Worm (Caenorhabditis elegans): ENCODE results near the gene F59A7.14.

F59A7.14 gene

ce11 chrV:2045956-2046355 lies 27.2 kb downstream of the F59A7.14 start, which contains the start of gene Y40B10A.5:
Gene Y40B10A.5, minus strand, starts transcription at chrV:2046056.
- no peak for TF ChIP-seq ama-1 (optimal IDR thresholded peaks at IDR 0.05)
- no peak for TF ChIP-seq aly-1 (tag; optimal IDR thresholded peaks at IDR 0.05)

ce11 chrV:2050136-2050535 lies 31.3 kb downstream of the F59A7.14 start, which contains the start of gene comt-4:
Gene comt-4, minus strand, starts transcription at chrV:2050185.
- TF ChIP-seq ets-7 (tag; optimal IDR thresholded peaks at IDR 0.05) (no peak), F13C5.2 (tag; optimal IDR thresholded peaks at IDR 0.05) (no peak), ama-1 (optimal IDR thresholded peaks at IDR 0.05) (no peak), ceh-36 (tag; optimal IDR thresholded peaks at IDR 0.05) (no peak), scrt-1 (GFP tag; IDR thresholded peaks at IDR 0.05) (no peak), B0310.2 (tag; optimal IDR thresholded peaks at IDR 0.05) (no peak), ceh-13 (GFP tag; optimal IDR thresholded peaks at IDR 0.05) (no peak), tbx-37 (GFP tag; conservative IDR thresholded peaks at IDR 0.05) (no peak), hmbx-1 (tag; optimal IDR thresholded peaks at IDR 0.05) (no peak), flt-1 (GFP tag; IDR thresholded peaks at IDR 0.05) (no peak), aly-1 (tag; optimal IDR thresholded peaks at IDR 0.05) (no peak), tra-4 (tag; optimal IDR thresholded peaks at IDR 0.05) (no peak), hnd-1 (tag; optimal IDR thresholded peaks at IDR 0.05) (no peak), hmg-4 (GFP tag; optimal IDR thresholded peaks at IDR 0.05) (no peak), sea-1 (GFP tag; conservative IDR thresholded peaks at IDR 0.05) (no peak), pes-1 (GFP tag; IDR thresholded peaks at IDR 0.05) (no peak), tbx-11 (GFP tag; IDR thresholded peaks at IDR 0.05) (no peak)

- TF ChIP-seq ama-1 (optimal IDR thresholded peaks at IDR 0.05) (no peak), scrt-1 (GFP tag; IDR thresholded peaks at IDR 0.05) (0 out of 2 replicates have a peak, but pooled peaks have one; percentile 48), tbx-11 (GFP tag; IDR thresholded peaks at IDR 0.05) (no peak)
These were observed 32.0 kb downstream of the F59A7.14 start for ce11 chrV:2050790-2051189.

ce11 chrV:2051507-2051906 lies 32.7 kb downstream of the F59A7.14 start, which contains the start of gene Y40B10A.11:
Gene Y40B10A.11, minus strand, starts transcription at chrV:2051607.
- TF ChIP-seq hmbx-1 (tag; optimal IDR thresholded peaks at IDR 0.05) = no peak
- no peak for TF ChIP-seq B0310.2 (tag; optimal IDR thresholded peaks at IDR 0.05)
- TF ChIP-seq aly-1 (tag; optimal IDR thresholded peaks at IDR 0.05) = no peak
- no peak for TF ChIP-seq tbx-37 (GFP tag; conservative IDR thresholded peaks at IDR 0.05)
- no peak for TF ChIP-seq ceh-36 (tag; optimal IDR thresholded peaks at IDR 0.05)
- no peak for TF ChIP-seq ama-1 (optimal IDR thresholded peaks at IDR 0.05)
- no peak for TF ChIP-seq hnd-1 (tag; optimal IDR thresholded peaks at IDR 0.05)
- TF ChIP-seq sea-1 (GFP tag; conservative IDR thresholded peaks at IDR 0.05) = no peak

- no peak for TF ChIP-seq ceh-36 (tag; optimal IDR thresholded peaks at IDR 0.05)
These were observed 34.7 kb downstream of the F59A7.14 start, which contains the start of gene comt-5 for ce11 chrV:2053509-2053908. Gene comt-5, minus strand, starts transcription at chrV:2053609.

ce11 chrV:2054254-2054653 lies 35.5 kb downstream of the F59A7.14 start:
- TF ChIP-seq hmbx-1 (tag; optimal IDR thresholded peaks at IDR 0.05) (no peak), hnd-1 (tag; optimal IDR thresholded peaks at IDR 0.05) (no peak), scrt-1 (GFP tag; IDR thresholded peaks at IDR 0.05) (no peak), hmg-4 (GFP tag; optimal IDR thresholded peaks at IDR 0.05) (no peak), flt-1 (GFP tag; IDR thresholded peaks at IDR 0.05) (no peak), tbx-37 (GFP tag; conservative IDR thresholded peaks at IDR 0.05) (no peak), sea-1 (GFP tag; conservative IDR thresholded peaks at IDR 0.05) (no peak), tra-4 (tag; optimal IDR thresholded peaks at IDR 0.05) (no peak), tbx-11 (GFP tag; IDR thresholded peaks at IDR 0.05) (no peak), pes-1 (GFP tag; IDR thresholded peaks at IDR 0.05) (no peak), ceh-36 (tag; optimal IDR thresholded peaks at IDR 0.05) (no peak), ets-7 (tag; optimal IDR thresholded peaks at IDR 0.05) (no peak), aly-1 (tag; optimal IDR thresholded peaks at IDR 0.05) (no peak), F13C5.2 (tag; optimal IDR thresholded peaks at IDR 0.05) (no peak), ama-1 (optimal IDR thresholded peaks at IDR 0.05) (no peak), ceh-13 (GFP tag; optimal IDR thresholded peaks at IDR 0.05) (no peak), B0310.2 (tag; optimal IDR thresholded peaks at IDR 0.05) (no peak)

- no peak for TF ChIP-seq aly-1 (tag; optimal IDR thresholded peaks at IDR 0.05)
- no peak for TF ChIP-seq scrt-1 (GFP tag; IDR thresholded peaks at IDR 0.05)
- no peak for TF ChIP-seq tbx-37 (GFP tag; conservative IDR thresholded peaks at IDR 0.05)
- no peak for TF ChIP-seq ceh-36 (tag; optimal IDR thresholded peaks at IDR 0.05)
- no peak for TF ChIP-seq sea-1 (GFP tag; conservative IDR thresholded peaks at IDR 0.05)
- no peak for TF ChIP-seq pes-1 (GFP tag; IDR thresholded peaks at IDR 0.05)
- TF ChIP-seq flt-1 (GFP tag; IDR thresholded peaks at IDR 0.05) = no peak
- no peak for TF ChIP-seq tra-4 (tag; optimal IDR thresholded peaks at IDR 0.05)
These were observed 37.1 kb downstream of the F59A7.14 start for ce11 chrV:2055765-2056504.

ce11 chrV:2057324-2057723 lies 38.5 kb downstream of the F59A7.14 start, which contains the start of gene comt-3:
Gene comt-3, plus strand, starts transcription at chrV:2057537.
- no peak for TF ChIP-seq ceh-13 (GFP tag; optimal IDR thresholded peaks at IDR 0.05)
- no peak for TF ChIP-seq ceh-36 (tag; optimal IDR thresholded peaks at IDR 0.05)
- TF ChIP-seq pes-1 (GFP tag; IDR thresholded peaks at IDR 0.05) = no peak
- no peak for TF ChIP-seq ets-7 (tag; optimal IDR thresholded peaks at IDR 0.05)
- TF ChIP-seq aly-1 (tag; optimal IDR thresholded peaks at IDR 0.05) = no peak
